Worm (Caenorhabditis elegans): ENCODE data around the gene W03F8.6.

The W03F8.6 gene

DNA sequence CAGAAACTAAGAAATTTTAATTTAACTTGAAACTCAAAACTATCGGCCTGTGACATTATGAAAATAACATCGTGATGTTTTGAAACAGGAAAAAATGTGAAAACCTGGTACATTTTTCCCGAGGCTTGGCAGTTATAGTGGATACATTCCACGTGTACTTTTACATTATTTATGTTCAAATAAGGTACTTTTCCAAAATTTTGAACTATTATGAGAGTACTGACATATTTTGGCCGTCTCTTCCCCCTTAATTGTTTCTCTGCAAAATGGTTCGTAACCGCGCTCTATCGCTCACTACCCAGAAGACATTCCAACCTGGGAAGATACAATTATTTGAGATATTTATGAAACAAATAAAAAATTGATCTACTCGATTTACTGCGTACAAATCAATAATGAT, 36.6 kb downstream of the W03F8.6 start, which contains the start of gene C24D10.5:
C24D10.5 (plus strand) TSS at position 301 of the 400 bp plus-strand sequence.
- TF ChIP-seq saeg-2 (GFP tag; IDR thresholded peaks at IDR 0.05): no peak
- TF ChIP-seq tag-97 (GFP tag; IDR thresholded peaks at IDR 0.05): no peak
- TF ChIP-seq ztf-7 (tag; optimal IDR thresholded peaks at IDR 0.05): no peak
- TF ChIP-seq Y105C5A.15 (GFP tag; IDR thresholded peaks at IDR 0.05): no peak
- no peak for TF ChIP-seq nhr-10 (tag; optimal IDR thresholded peaks at IDR 0.05)
- no peak for TF ChIP-seq lin-13 (GFP tag; optimal IDR thresholded peaks at IDR 0.05)
- no peak for TF ChIP-seq unc-39 (tag; optimal IDR thresholded peaks at IDR 0.05)
- no peak for TF ChIP-seq zfp-3 (GFP tag; conservative IDR thresholded peaks at IDR 0.05)
- no peak for TF ChIP-seq F10B5.3 (tag; optimal IDR thresholded peaks at IDR 0.05)
- no peak for TF ChIP-seq ceh-28 (tag; optimal IDR thresholded peaks at IDR 0.05)
- no peak for TF ChIP-seq sdz-12 (GFP tag; optimal IDR thresholded peaks at IDR 0.05)
- no peak for TF ChIP-seq tra-1 (GFP tag; IDR thresholded peaks at IDR 0.05)

DNA sequence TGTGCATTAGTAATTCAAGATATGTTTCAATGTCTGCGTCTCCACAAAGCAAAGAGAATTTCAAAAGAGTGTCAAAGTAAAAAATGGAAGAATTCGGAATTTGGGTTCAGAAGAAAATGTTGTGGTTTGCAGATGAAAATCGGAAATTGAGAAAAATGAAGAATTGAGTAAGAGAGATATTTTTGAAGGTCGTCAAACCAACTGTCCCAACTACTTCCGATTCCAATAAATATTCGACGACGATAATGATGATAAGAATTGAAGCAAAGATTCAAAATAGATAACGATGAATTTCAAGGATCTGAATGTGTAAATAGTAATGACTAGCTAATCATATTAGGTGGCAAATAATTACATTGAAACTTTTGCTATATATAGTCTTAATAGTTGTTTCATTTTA, 46.4 kb downstream of the W03F8.6 start:
- TF ChIP-seq aha-1 (tag) (peak; percentile 40), unc-62 (GFP tag; optimal IDR thresholded peaks at IDR 0.05 in 1 of 2) (peak in 1 of 2 experiments; percentile 87), unc-62 (tag; optimal IDR thresholded peaks at IDR 0.05) (no peak), unc-39 (tag; optimal IDR thresholded peaks at IDR 0.05) (no peak)

DNA sequence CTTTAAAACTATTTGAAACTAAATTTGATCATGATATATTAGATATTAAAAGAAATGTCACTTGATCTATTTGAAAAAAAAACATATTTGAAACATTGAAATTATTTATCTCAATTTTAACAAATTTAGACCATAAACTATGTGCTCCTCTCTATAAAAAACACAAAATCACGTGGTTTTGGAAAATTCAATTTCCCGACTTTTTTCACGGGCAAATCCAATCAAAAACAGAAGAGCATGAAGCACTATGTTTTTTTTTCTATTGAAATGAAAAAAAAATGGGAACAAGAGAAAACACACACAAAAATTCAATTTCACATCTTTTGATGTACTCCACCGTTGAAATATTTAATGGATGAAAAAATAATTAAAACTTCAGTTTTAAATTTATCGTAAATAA, 47.2 kb downstream of the W03F8.6 start:
- TF ChIP-seq ztf-11 (tag; optimal IDR thresholded peaks at IDR 0.05) (no peak), T26A8.4 (GFP tag; IDR thresholded peaks at IDR 0.05) (no peak), ces-1 (GFP tag; optimal IDR thresholded peaks at IDR 0.05) (peak; percentile 63), lsy-2 (tag; optimal IDR thresholded peaks at IDR 0.05) (peak in 1 of 2 experiments; percentile 14), dmd-9 (GFP tag; IDR thresholded peaks at IDR 0.05) (no peak), ceh-28 (tag; optimal IDR thresholded peaks at IDR 0.05) (no peak), daf-19 (GFP tag; conservative IDR thresholded peaks at IDR 0.05) (no peak), lin-1 (GFP tag; IDR thresholded peaks at IDR 0.05) (no peak), unc-130 (GFP tag; optimal IDR thresholded peaks at IDR 0.05) (no peak), fkh-10 (GFP tag; optimal IDR thresholded peaks at IDR 0.05) (peak; percentile 51), nhr-10 (tag; optimal IDR thresholded peaks at IDR 0.05) (no peak), ceh-44 (GFP tag; IDR thresholded peaks at IDR 0.05) (no peak), nhr-28 (tag; optimal IDR thresholded peaks at IDR 0.05) (no peak), mes-2 (tag; optimal IDR thresholded peaks at IDR 0.05; ENCODE audit: poor library complexity, severe bottlenecking) (no peak), zfp-2 (tag; optimal IDR thresholded peaks at IDR 0.05) (no peak), dmd-6 (GFP tag; IDR thresholded peaks at IDR 0.05) (no peak), snpc-4 (tag; optimal IDR thresholded peaks at IDR 0.05) (no peak), snpc-1.2 (GFP tag; IDR thresholded peaks at IDR 0.05) (no peak), mxl-2 (GFP tag; conservative IDR thresholded peaks at IDR 0.05) (no peak), mdt-29 (GFP tag; IDR thresholded peaks at IDR 0.05) (no peak), lin-38 (GFP tag; IDR thresholded peaks at IDR 0.05) (no peak), gei-8 (GFP tag; optimal IDR thresholded peaks at IDR 0.05) (no peak), attf-4 (tag; optimal IDR thresholded peaks at IDR 0.05) (no peak), dpl-1 (GFP tag; optimal IDR thresholded peaks at IDR 0.05) (no peak), mxl-3 (GFP tag; optimal IDR thresholded peaks at IDR 0.05) (no peak), zfp-3 (GFP tag; conservative IDR thresholded peaks at IDR 0.05) (no peak), dmd-8 (GFP tag; IDR thresholded peaks at IDR 0.05) (no peak), ctbp-1 (GFP tag; IDR thresholded peaks at IDR 0.05) (0 out of 2 replicates have a peak, but pooled peaks have one; percentile 22), tag-97 (GFP tag; IDR thresholded peaks at IDR 0.05) (no peak), set-16 (GFP tag; IDR thresholded peaks at IDR 0.05) (no peak), D1046.2 (GFP tag; IDR thresholded peaks at IDR 0.05) (no peak), hif-1 (tag; optimal IDR thresholded peaks at IDR 0.05) (no peak)
